Worm (Caenorhabditis elegans): ENCODE data around the gene F34H10.1.

DNA sequence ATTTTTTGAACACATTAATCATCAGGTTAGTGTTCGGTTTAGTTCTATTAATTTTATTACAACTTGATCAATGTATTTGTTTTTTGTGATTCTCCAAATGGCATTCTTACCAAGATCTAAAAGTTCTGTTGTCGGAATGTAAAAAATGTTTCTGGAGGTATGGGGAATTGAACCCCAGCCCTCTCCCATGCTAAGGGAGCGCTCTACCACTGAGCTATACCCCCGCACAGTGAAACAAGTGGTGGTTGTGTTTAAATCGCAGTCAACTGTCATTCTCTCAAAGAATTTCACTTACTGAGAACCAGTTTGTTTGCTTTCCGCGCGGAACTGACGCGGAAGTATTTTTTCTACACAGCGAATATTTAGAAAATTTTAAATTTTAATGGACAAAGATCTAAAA lies 11.8 kb downstream of the F34H10.1 start:
- TF ChIP-seq flt-1 (GFP tag; IDR thresholded peaks at IDR 0.05) (peak; percentile 97), T22C8.4 (GFP tag; IDR thresholded peaks at IDR 0.05) (peak; percentile 92), ref-1 (GFP tag; conservative IDR thresholded peaks at IDR 0.05) (peak; percentile 86), ztf-23 (GFP tag; IDR thresholded peaks at IDR 0.05) (peak; percentile 94), med-1 (GFP tag; optimal IDR thresholded peaks at IDR 0.05; ENCODE audit: insufficient read depth) (peak; percentile 77), tab-1 (GFP tag; IDR thresholded peaks at IDR 0.05) (peak; percentile 96), cog-1 (tag; optimal IDR thresholded peaks at IDR 0.05) (peak; percentile 79)
